Worm (Caenorhabditis elegans) whole organism, midembryonic: ENCODE data around the gene nas-31.

Experiments
- T22C8.4 ChIP-seq: fragments of 200-800 bp; sonication (Bioruptor generic); IDR thresholded peaks from 2 replicates; pipeline ENCODE4 v1.3.6; 2022; ENCODE audit warnings: missing genetic modification characterization, missing compliant biosample characterization
- klf-2 ChIP-seq: fragments of 200-800 bp; sonication (Bioruptor generic); conservative IDR thresholded peaks from 2 replicates; pipeline ENCODE4 v1.3.6; 2022; ENCODE audit warnings: missing genetic modification reagents, missing genetic modification characterization, missing compliant biosample characterization
- med-1 ChIP-seq: sonication (generic microtip); optimal IDR thresholded peaks from 2 replicates; lab custom pipeline; 2017; ENCODE audit warnings: missing genetic modification characterization, mild to moderate bottlenecking, missing compliant biosample characterization, antibody characterized with exemption, missing genetic modification reagents; ENCODE audit not compliant: insufficient read depth
- ref-1 ChIP-seq: fragments of 200-800 bp; sonication (Bioruptor generic); conservative IDR thresholded peaks from 2 replicates; pipeline ENCODE4 v1.3.6; 2022; ENCODE audit warnings: missing genetic modification reagents, missing genetic modification characterization, missing compliant biosample characterization
- tab-1 ChIP-seq: fragments of 200-800 bp; sonication (Bioruptor generic); IDR thresholded peaks from 2 replicates; pipeline ENCODE4 v1.3.6; 2022; ENCODE audit warnings: missing genetic modification characterization, missing compliant biosample characterization
- ztf-29 ChIP-seq: fragments of 200-800 bp; sonication (Bioruptor generic); IDR thresholded peaks from 2 replicates; pipeline ENCODE4 v1.3.6; 2022; ENCODE audit warnings: missing genetic modification reagents, missing genetic modification characterization, missing compliant biosample characterization

ce11 chrV:10898629-10899028, 23.0 kb downstream of the nas-31 start:
- TF ChIP-seq klf-2 (GFP tag; lab: Robert Waterston, UW) (no peak), T22C8.4 (GFP tag; lab: Robert Waterston, UW) (no peak), med-1 (GFP tag; lab: Kevin White, UChicago) (no peak), tab-1 (GFP tag; lab: Robert Waterston, UW) (no peak), ref-1 (no peak), ztf-29 (GFP tag; lab: Robert Waterston, UW) (no peak)
